Worm (Caenorhabditis elegans): ENCODE measurements around the gene csn-5.
A peak's percentile ranks its signal among the peaks of the same experiment; 100 is the strongest.

csn-5 gene

DNA sequence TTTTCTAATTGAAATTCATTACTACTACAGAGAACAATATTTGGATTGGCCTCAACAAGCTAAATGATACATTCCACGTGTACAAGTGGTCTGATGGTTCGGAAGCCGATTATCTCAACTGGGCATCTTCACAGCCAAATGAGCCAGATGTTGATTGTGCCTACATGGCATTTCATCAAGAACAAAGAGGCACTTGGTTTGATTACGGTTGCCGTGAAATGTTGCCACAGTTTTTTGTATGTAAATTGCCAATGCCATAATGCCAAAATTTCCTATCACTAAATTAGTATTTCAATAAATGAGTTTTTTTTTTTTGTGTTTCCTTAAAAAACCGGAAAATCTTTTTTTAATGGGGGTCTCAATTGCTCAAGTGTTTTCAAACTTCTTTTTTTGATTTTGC, 5.4 kb downstream of the csn-5 start:
- no peak for TF ChIP-seq ZK546.5 (tag; optimal IDR thresholded peaks at IDR 0.05)
- TF ChIP-seq dmd-4 (tag; optimal IDR thresholded peaks at IDR 0.05), result no peak
- TF ChIP-seq ceh-16 (tag; optimal IDR thresholded peaks at IDR 0.05), result no peak
- TF ChIP-seq nhr-10 (tag; optimal IDR thresholded peaks at IDR 0.05), result no peak
- no peak for TF ChIP-seq nhr-25 (tag; optimal IDR thresholded peaks at IDR 0.05)
- no peak for TF ChIP-seq zag-1 (tag; optimal IDR thresholded peaks at IDR 0.05)
- TF ChIP-seq nhr-237 (tag; optimal IDR thresholded peaks at IDR 0.05), result no peak
- no peak for TF ChIP-seq ztf-11 (tag; optimal IDR thresholded peaks at IDR 0.05)
- TF ChIP-seq elt-3 (tag; optimal IDR thresholded peaks at IDR 0.05), result no peak
- TF ChIP-seq C34F6.9 (tag; optimal IDR thresholded peaks at IDR 0.05), result no peak
- no peak for TF ChIP-seq nhr-21 (tag; optimal IDR thresholded peaks at IDR 0.05)
- no peak for TF ChIP-seq lsy-2 (tag; optimal IDR thresholded peaks at IDR 0.05)

DNA sequence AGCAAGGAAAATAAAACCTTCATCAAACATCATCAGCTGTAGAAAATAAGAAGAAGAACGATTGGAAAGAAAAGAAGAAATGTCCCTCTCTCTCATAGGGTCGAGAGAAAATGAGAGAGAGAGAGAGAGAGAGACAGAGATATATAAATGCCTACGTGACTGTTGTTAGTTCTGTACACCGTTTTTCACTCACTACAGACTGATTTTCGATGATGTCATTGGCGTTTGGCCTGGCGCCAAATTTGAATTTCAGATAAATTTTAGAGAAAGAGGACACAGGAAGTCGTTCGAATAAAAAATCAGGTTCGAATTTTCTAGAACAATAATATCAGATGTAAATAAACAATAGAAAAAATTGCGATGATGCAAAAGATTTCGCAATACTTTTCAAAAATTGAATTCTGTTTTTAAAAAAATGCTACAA, 6.6 kb downstream of the csn-5 start:
- TF ChIP-seq lin-13 (GFP tag; optimal IDR thresholded peaks at IDR 0.05) (peak; percentile 62), lin-39 (tag; optimal IDR thresholded peaks at IDR 0.05) (no peak), Y55F3AM.14 (GFP tag; optimal IDR thresholded peaks at IDR 0.05) (no peak), nhr-10 (tag; optimal IDR thresholded peaks at IDR 0.05) (no peak), nhr-21 (tag; optimal IDR thresholded peaks at IDR 0.05) (peak; percentile 72), C34F6.9 (tag; optimal IDR thresholded peaks at IDR 0.05) (peak; percentile 73), ZK546.5 (tag; optimal IDR thresholded peaks at IDR 0.05) (no peak), unc-62 (GFP tag; optimal IDR thresholded peaks at IDR 0.05) (no peak), nhr-237 (tag; optimal IDR thresholded peaks at IDR 0.05) (no peak), ztf-11 (tag; optimal IDR thresholded peaks at IDR 0.05) (no peak), lsy-2 (tag; optimal IDR thresholded peaks at IDR 0.05) (peak in 1 of 2 experiments; percentile 73), sma-9 (GFP tag; optimal IDR thresholded peaks at IDR 0.05) (peak; percentile 91), sma-9 (tag; optimal IDR thresholded peaks at IDR 0.05) (no peak), nhr-23 (tag; optimal IDR thresholded peaks at IDR 0.05) (no peak), ama-1 (optimal IDR thresholded peaks at IDR 0.05) (no peak), ceh-16 (tag; optimal IDR thresholded peaks at IDR 0.05) (no peak), unc-55 (GFP tag; optimal IDR thresholded peaks at IDR 0.05) (no peak), sem-4 (tag; optimal IDR thresholded peaks at IDR 0.05) (peak; percentile 41), crh-2 (tag; optimal IDR thresholded peaks at IDR 0.05) (peak; percentile 77), mbf-1 (tag; optimal IDR thresholded peaks at IDR 0.05) (no peak), blmp-1 (tag; optimal IDR thresholded peaks at IDR 0.05; ENCODE audit: insufficient read depth) (peak; percentile 53), zag-1 (tag; optimal IDR thresholded peaks at IDR 0.05) (no peak), nhr-25 (tag; optimal IDR thresholded peaks at IDR 0.05) (peak; percentile 91), elt-1 (tag; optimal IDR thresholded peaks at IDR 0.05) (no peak), nhr-6 (tag; optimal IDR thresholded peaks at IDR 0.05) (peak; percentile 77), R02D3.7 (tag; optimal IDR thresholded peaks at IDR 0.05) (no peak), dmd-4 (tag; optimal IDR thresholded peaks at IDR 0.05) (no peak), mdl-1 (tag; optimal IDR thresholded peaks at IDR 0.05) (no peak), aly-2 (tag; optimal IDR thresholded peaks at IDR 0.05) (no peak), nhr-11 (tag; optimal IDR thresholded peaks at IDR 0.05) (no peak), skn-1 (tag; optimal IDR thresholded peaks at IDR 0.05) (peak; percentile 92), gmeb-1 (tag; optimal IDR thresholded peaks at IDR 0.05) (peak; percentile 80), lin-11 (tag; optimal IDR thresholded peaks at IDR 0.05) (no peak), nhr-77 (tag; optimal IDR thresholded peaks at IDR 0.05) (no peak), elt-3 (tag; optimal IDR thresholded peaks at IDR 0.05) (no peak), fos-1 (tag; optimal IDR thresholded peaks at IDR 0.05) (peak; percentile 61), ztf-1 (GFP tag; conservative IDR thresholded peaks at IDR 0.05) (no peak), ztf-4 (tag; optimal IDR thresholded peaks at IDR 0.05) (peak; percentile 85), F13H6.1 (tag; optimal IDR thresholded peaks at IDR 0.05) (peak; percentile 56), nhr-12 (tag; optimal IDR thresholded peaks at IDR 0.05) (no peak), sma-3 (GFP tag; optimal IDR thresholded peaks at IDR 0.05) (peak; percentile 69), mab-5 (tag; optimal IDR thresholded peaks at IDR 0.05) (no peak), nhr-129 (tag; optimal IDR thresholded peaks at IDR 0.05) (peak; percentile 82), unc-39 (tag; optimal IDR thresholded peaks at IDR 0.05) (no peak), alr-1 (tag; optimal IDR thresholded peaks at IDR 0.05) (no peak), peb-1 (tag; optimal IDR thresholded peaks at IDR 0.05) (no peak), snpc-4 (tag; optimal IDR thresholded peaks at IDR 0.05) (no peak), ceh-82 (tag; optimal IDR thresholded peaks at IDR 0.05) (no peak), egl-27 (tag; optimal IDR thresholded peaks at IDR 0.05) (peak; percentile 45)
